Worm (Caenorhabditis elegans) whole organism, L4 larva: ENCODE measurements around the gene R09A1.3.
A peak's percentile ranks its signal among the peaks of the same experiment; 100 is the strongest.

Experiments used
- F44E2.7 ChIP-seq: fragments of 200-800 bp; sonication (Bioruptor generic); IDR thresholded peaks from 2 replicates; pipeline ENCODE4 v2.1.2; 2022; ENCODE audit warnings: missing genetic modification characterization, missing compliant biosample characterization
- Y5F2A.4 ChIP-seq: fragments of 200-800 bp; sonication (Bioruptor generic); optimal IDR thresholded peaks from 2 replicates; lab custom pipeline; 2018; ENCODE audit warnings: mild to moderate bottlenecking, missing genetic modification characterization, missing compliant biosample characterization
- ZK337.2 ChIP-seq: fragments of 200-800 bp; sonication (Bioruptor generic); IDR thresholded peaks from 2 replicates; pipeline ENCODE4 v1.3.6; 2022; ENCODE audit warnings: missing genetic modification reagents, missing genetic modification characterization, missing compliant biosample characterization
- aha-1 ChIP-seq: fragments of 150-350 bp; peaks from one replicate; lab custom pipeline; 2014; ENCODE audit warnings: missing biosample characterization, missing genetic modification characterization
- ceh-28 ChIP-seq: fragments of 150-350 bp; optimal IDR thresholded peaks from 2 replicates; lab custom pipeline; 2014; ENCODE audit warnings: missing biosample characterization, missing genetic modification reagents, missing genetic modification characterization
- ctbp-1 ChIP-seq: fragments of 200-800 bp; sonication (Bioruptor generic); IDR thresholded peaks from 2 replicates; pipeline ENCODE4 v1.3.6; 2022; ENCODE audit warnings: missing genetic modification reagents, missing genetic modification characterization, missing compliant biosample characterization
- daf-12 ChIP-seq: fragments of 150-350 bp; optimal IDR thresholded peaks from 2 replicates; lab custom pipeline; 2014; ENCODE audit warnings: missing biosample characterization, missing genetic modification reagents, missing genetic modification characterization
- daf-8 ChIP-seq: fragments of 200-800 bp; sonication (Bioruptor generic); IDR thresholded peaks from 2 replicates; pipeline ENCODE4 v1.3.6; 2022; ENCODE audit warnings: missing genetic modification characterization, missing compliant biosample characterization
- dpl-1 ChIP-seq: fragments of 150-350 bp; optimal IDR thresholded peaks from 2 replicates; lab custom pipeline; 2014; ENCODE audit warnings: missing biosample characterization, missing genetic modification reagents, missing genetic modification characterization
- duxl-1 ChIP-seq: sonication (generic microtip); optimal IDR thresholded peaks from 2 replicates; lab custom pipeline; 2016; ENCODE audit warnings: mild to moderate bottlenecking, missing genetic modification characterization, moderate library complexity, missing compliant biosample characterization; ENCODE audit not compliant: poor library complexity
- dve-1 ChIP-seq: sonication (generic microtip); optimal IDR thresholded peaks from 2 replicates; lab custom pipeline; 2017; ENCODE audit warnings: antibody characterized with exemption, mild to moderate bottlenecking, missing genetic modification characterization, missing compliant biosample characterization; ENCODE audit not compliant: insufficient read depth
- egl-43 ChIP-seq: fragments of 200-800 bp; sonication (Bioruptor generic); IDR thresholded peaks from 2 replicates; pipeline ENCODE4 v1.3.6; 2022; ENCODE audit warnings: missing genetic modification reagents, missing genetic modification characterization, missing compliant biosample characterization
- fkh-10 ChIP-seq: fragments of 150-350 bp; optimal IDR thresholded peaks from 2 replicates; lab custom pipeline; 2014; ENCODE audit warnings: missing biosample characterization, missing genetic modification reagents, missing genetic modification characterization
- gei-8 ChIP-seq: fragments of 200-800 bp; sonication (Bioruptor generic); optimal IDR thresholded peaks from 2 replicates; lab custom pipeline; 2018; ENCODE audit warnings: mild to moderate bottlenecking, missing genetic modification characterization, missing compliant biosample characterization
- hlh-11 ChIP-seq: fragments of 200-800 bp; sonication (Bioruptor generic); optimal IDR thresholded peaks from 2 replicates; lab custom pipeline; 2018; ENCODE audit warnings: mild to moderate bottlenecking, missing genetic modification characterization, missing compliant biosample characterization
- lin-1 ChIP-seq: fragments of 200-800 bp; sonication (Bioruptor generic); IDR thresholded peaks from 2 replicates; pipeline ENCODE4 v1.3.6; 2022; ENCODE audit warnings: missing genetic modification reagents, missing genetic modification characterization, missing compliant biosample characterization
- lin-15B ChIP-seq: fragments of 150-350 bp; sonication (generic microtip); optimal IDR thresholded peaks from 3 replicates; lab custom pipeline; 2014; ENCODE audit warnings: missing biosample characterization, missing genetic modification characterization
- lsy-2 ChIP-seq, 2 experiments: fragments of 150-350 bp in 1 of 2; sonication (generic microtip) in 1 of 2; optimal IDR thresholded peaks; 2 replicates each; lab custom pipeline; 2014 to 2017; ENCODE audit warnings: missing biosample characterization in 2 of 2, missing genetic modification characterization in 2 of 2
- mdl-1 ChIP-seq, 2 experiments: fragments of 150-350 bp in 1 of 2; sonication (generic microtip) in 1 of 2; optimal IDR thresholded peaks; 2 replicates each; lab custom pipeline; 2014 to 2017; ENCODE audit warnings: missing biosample characterization in 2 of 2, missing genetic modification characterization in 2 of 2
- mes-2 ChIP-seq: sonication (generic microtip); optimal IDR thresholded peaks from 2 replicates; lab custom pipeline; 2016; ENCODE audit warnings: missing genotype, mild to moderate bottlenecking, missing genetic modification characterization, missing compliant biosample characterization; ENCODE audit not compliant: poor library complexity, severe bottlenecking
- nhr-10 ChIP-seq: fragments of 150-350 bp; optimal IDR thresholded peaks from 2 replicates; lab custom pipeline; 2014; ENCODE audit warnings: missing biosample characterization, missing genetic modification characterization
- nhr-237 ChIP-seq: sonication (generic microtip); optimal IDR thresholded peaks from 2 replicates; lab custom pipeline; 2017; ENCODE audit warnings: missing biosample characterization, missing genetic modification characterization
- nhr-76 ChIP-seq: fragments of 150-350 bp; optimal IDR thresholded peaks from 2 replicates; lab custom pipeline; 2014; ENCODE audit warnings: missing biosample characterization, missing genetic modification characterization
- nhr-77 ChIP-seq: fragments of 150-350 bp; optimal IDR thresholded peaks from 2 replicates; lab custom pipeline; 2014; ENCODE audit warnings: missing biosample characterization, missing genetic modification characterization
- pha-4 ChIP-seq, 2 experiments: fragments of 150-350 bp in 1 of 2; fragments of 200-800 bp in 1 of 2; sonication (Bioruptor generic) in 1 of 2; IDR thresholded peaks in 1 of 2; optimal IDR thresholded peaks in 1 of 2; 2 replicates each; pipeline versions ENCODE4 v1.3.6 to Lab custom; 2014 to 2022; ENCODE audit warnings: missing genetic modification characterization in 2 of 2, missing genetic modification reagents in 2 of 2, missing biosample characterization in 1 of 2, missing compliant biosample characterization in 1 of 2
- rbr-2 ChIP-seq: sonication (generic microtip); optimal IDR thresholded peaks from 2 replicates; lab custom pipeline; 2016; ENCODE audit warnings: missing genotype, missing genetic modification characterization, missing compliant biosample characterization
- set-16 ChIP-seq: fragments of 200-800 bp; sonication (Bioruptor generic); IDR thresholded peaks from 2 replicates; pipeline ENCODE4 v1.3.6; 2022; ENCODE audit warnings: missing genetic modification reagents, missing genetic modification characterization, missing compliant biosample characterization
- snpc-4 ChIP-seq: fragments of 150-350 bp; optimal IDR thresholded peaks from 2 replicates; lab custom pipeline; 2014; ENCODE audit warnings: missing biosample characterization, missing genetic modification characterization
- tra-1 ChIP-seq: fragments of 200-800 bp; sonication (Bioruptor generic); IDR thresholded peaks from 2 replicates; pipeline ENCODE4 v1.3.6; 2022; ENCODE audit warnings: missing genetic modification reagents, missing genetic modification characterization, missing compliant biosample characterization
- zfp-2 ChIP-seq: sonication (generic microtip); optimal IDR thresholded peaks from 2 replicates; lab custom pipeline; 2016; ENCODE audit warnings: mild to moderate bottlenecking, missing genetic modification characterization, missing compliant biosample characterization
- zip-2 ChIP-seq: fragments of 150-350 bp; optimal IDR thresholded peaks from 2 replicates; lab custom pipeline; 2014; ENCODE audit warnings: missing biosample characterization, missing genetic modification characterization

Gene R09A1.3

ce11 chrV:1003826-1004225, 23.0 kb downstream of the R09A1.3 start (continued):
- TF ChIP-seq fkh-10 (GFP tag; lab: Kevin White, UChicago) (peak; percentile 26), lin-1 (GFP tag; lab: Robert Waterston, UW) (no peak)

- TF ChIP-seq set-16 (GFP tag; lab: Robert Waterston, UW) (peak; percentile 21; the same call in 1 of the 2 replicates), zfp-2 (tag; lab: Kevin White, UChicago) (no peak)
- TF ChIP-seq, all 104 proteins: peak for 1
Measured at ce11 chrV:1003400-1003799, 23.5 kb downstream of the R09A1.3 start, which contains the start of gene Y50D4C.5. Gene Y50D4C.5, minus strand, starts transcription at chrV:1003744.

- no peak for TF ChIP-seq nhr-237 (tag; lab: Kevin White, UChicago)
- TF ChIP-seq rbr-2 (tag; lab: Kevin White, UChicago), result no peak
- no peak for TF ChIP-seq ctbp-1 (GFP tag; lab: Robert Waterston, UW)
- TF ChIP-seq F44E2.7 (GFP tag; lab: Robert Waterston, UW), result 0 out of 2 replicates have a peak, but pooled peaks have one; percentile 10
- no peak for TF ChIP-seq egl-43 (GFP tag; lab: Robert Waterston, UW)
- peak; percentile 90 for TF ChIP-seq set-16 (GFP tag; lab: Robert Waterston, UW)
- TF ChIP-seq snpc-4 (tag; lab: Kevin White, UChicago), result no peak
- no peak for TF ChIP-seq nhr-10 (tag; lab: Kevin White, UChicago)
- no peak for TF ChIP-seq daf-12 (tag; lab: Kevin White, UChicago)
- TF ChIP-seq nhr-76 (tag; lab: Kevin White, UChicago), result no peak
- TF ChIP-seq hlh-11 (tag; lab: Kevin White, UChicago), result no peak
- no peak for TF ChIP-seq lsy-2 (tag; optimal IDR thresholded peaks at IDR 0.05; lab: Kevin White, UChicago)
- no peak for TF ChIP-seq lin-15B
- no peak for TF ChIP-seq daf-8
- no peak for TF ChIP-seq ZK337.2
Measured at ce11 chrV:1001163-1001562, 25.7 kb downstream of the R09A1.3 start.

ce11 chrV:995635-996034, 31.2 kb downstream of the R09A1.3 start:
- TF ChIP-seq zip-2 (no peak), ceh-28 (tag; lab: Kevin White, UChicago) (peak; percentile 53), aha-1 (peak; percentile 43), mes-2 (tag; lab: Kevin White, UChicago) (no peak), mdl-1 (tag; optimal IDR thresholded peaks at IDR 0.05; lab: Kevin White, UChicago) (no peak), tra-1 (GFP tag; lab: Robert Waterston, UW) (no peak), duxl-1 (no peak)

- TF ChIP-seq nhr-77 (tag; lab: Kevin White, UChicago) (no peak), set-16 (GFP tag; lab: Robert Waterston, UW) (peak; percentile 94), nhr-76 (tag; lab: Kevin White, UChicago) (no peak), pha-4 (GFP tag; IDR thresholded peaks at IDR 0.05; lab: Robert Waterston, UW) (no peak; the same call in 1 of the 2 replicates), pha-4 (tag; optimal IDR thresholded peaks at IDR 0.05; lab: Kevin White, UChicago) (no peak), dpl-1 (GFP tag; lab: Kevin White, UChicago) (no peak), Y5F2A.4 (no peak), dve-1 (no peak), gei-8 (GFP tag; lab: Kevin White, UChicago) (no peak), mdl-1 (tag; optimal IDR thresholded peaks at IDR 0.05; lab: Kevin White, UChicago) (no peak)
Measured at ce11 chrV:990300-990699, 36.6 kb downstream of the R09A1.3 start.

- no peak for TF ChIP-seq lin-15B
Measured at ce11 chrV:983120-983519, 43.8 kb downstream of the R09A1.3 start.
